Worm (Caenorhabditis elegans) whole organism, L3 larva: ENCODE data around the gene pgl-2.

Experiments used
- R02D3.7 ChIP-seq: fragments of 150-350 bp; optimal IDR thresholded peaks from 2 replicates; lab custom pipeline; 2014; ENCODE audit warnings: missing biosample characterization, missing genetic modification characterization
- ZK546.5 ChIP-seq: sonication (generic microtip); optimal IDR thresholded peaks from 2 replicates; lab custom pipeline; 2017; ENCODE audit warnings: missing biosample characterization, missing genetic modification characterization
- aly-2 ChIP-seq: fragments of 150-350 bp; optimal IDR thresholded peaks from 2 replicates; lab custom pipeline; 2014; ENCODE audit warnings: missing biosample characterization, missing genetic modification characterization
- ceh-9 ChIP-seq: sonication (generic microtip); optimal IDR thresholded peaks from 2 replicates; lab custom pipeline; 2018; ENCODE audit warnings: missing biosample characterization, missing genetic modification characterization
- daf-12 ChIP-seq: fragments of 150-350 bp; optimal IDR thresholded peaks from 2 replicates; lab custom pipeline; 2014; ENCODE audit warnings: missing biosample characterization, missing genetic modification reagents, missing genetic modification characterization
- elt-1 ChIP-seq: fragments of 150-350 bp; optimal IDR thresholded peaks from 2 replicates; lab custom pipeline; 2014; ENCODE audit warnings: missing biosample characterization, missing genetic modification characterization
- elt-2 ChIP-seq: sonication (generic microtip); optimal IDR thresholded peaks from 2 replicates; lab custom pipeline; 2016; ENCODE audit warnings: missing genetic modification reagents, mild to moderate bottlenecking, missing genetic modification characterization, missing compliant biosample characterization
- elt-3 ChIP-seq, 3 experiments: fragments of 150-350 bp in 1 of 3; sonication (generic microtip) in 2 of 3; optimal IDR thresholded peaks; 2 replicates in 2 of 3; 4 replicates in 1 of 3; lab custom pipeline; 2014 to 2017; ENCODE audit warnings: missing biosample characterization in 3 of 3, missing genetic modification characterization in 3 of 3
- fkh-10 ChIP-seq: sonication (generic microtip); optimal IDR thresholded peaks from 2 replicates; lab custom pipeline; 2017; ENCODE audit warnings: missing biosample characterization, missing genetic modification reagents, missing genetic modification characterization
- fkh-2 ChIP-seq: fragments of 150-350 bp; optimal IDR thresholded peaks from 2 replicates; lab custom pipeline; 2014; ENCODE audit warnings: missing biosample characterization, missing genetic modification reagents, missing genetic modification characterization
- fos-1 ChIP-seq: fragments of 150-350 bp; optimal IDR thresholded peaks from 2 replicates; lab custom pipeline; 2014; ENCODE audit warnings: missing biosample characterization, missing genetic modification characterization
- hmg-11 ChIP-seq: sonication (generic microtip); optimal IDR thresholded peaks from 2 replicates; lab custom pipeline; 2016; ENCODE audit warnings: missing genetic modification characterization, missing compliant biosample characterization
- jun-1 ChIP-seq: fragments of 150-350 bp; optimal IDR thresholded peaks from 2 replicates; lab custom pipeline; 2014; ENCODE audit warnings: missing biosample characterization, missing genetic modification reagents, missing genetic modification characterization
- lin-15B ChIP-seq: fragments of 150-350 bp; optimal IDR thresholded peaks from 2 replicates; lab custom pipeline; 2014; ENCODE audit warnings: missing biosample characterization, missing genetic modification characterization
- lin-39 ChIP-seq: fragments of 150-350 bp; optimal IDR thresholded peaks from 2 replicates; lab custom pipeline; 2018; ENCODE audit warnings: missing biosample characterization, missing genetic modification reagents, missing genetic modification characterization
- lsy-12 ChIP-seq: sonication (generic microtip); optimal IDR thresholded peaks from 2 replicates; lab custom pipeline; 2016; ENCODE audit warnings: mild to moderate bottlenecking, missing genetic modification characterization, missing compliant biosample characterization
- mdl-1 ChIP-seq: fragments of 150-350 bp; optimal IDR thresholded peaks from 2 replicates; lab custom pipeline; 2014; ENCODE audit warnings: missing biosample characterization, missing genetic modification characterization
- mml-1 ChIP-seq: fragments of 150-350 bp; sonication (generic microtip); optimal IDR thresholded peaks from 3 replicates; lab custom pipeline; 2014; ENCODE audit warnings: missing biosample characterization, missing genetic modification characterization
- nfya-1 ChIP-seq: sonication (generic microtip); optimal IDR thresholded peaks from 2 replicates; lab custom pipeline; 2017; ENCODE audit warnings: missing genetic modification characterization, mild to moderate bottlenecking, missing compliant biosample characterization, antibody characterized with exemption, moderate library complexity; ENCODE audit not compliant: insufficient read depth
- nhr-11 ChIP-seq: fragments of 150-350 bp; optimal IDR thresholded peaks from 2 replicates; lab custom pipeline; 2014; ENCODE audit warnings: missing biosample characterization, missing genetic modification characterization
- nhr-12 ChIP-seq: fragments of 150-350 bp; optimal IDR thresholded peaks from 2 replicates; lab custom pipeline; 2014; ENCODE audit warnings: missing biosample characterization, missing genetic modification characterization
- nhr-23 ChIP-seq: fragments of 150-350 bp; optimal IDR thresholded peaks from 2 replicates; lab custom pipeline; 2014; ENCODE audit warnings: missing biosample characterization, missing genetic modification reagents, missing genetic modification characterization
- nhr-28 ChIP-seq: fragments of 150-350 bp; optimal IDR thresholded peaks from 2 replicates; lab custom pipeline; 2014; ENCODE audit warnings: missing biosample characterization, missing genetic modification characterization
- nhr-43 ChIP-seq: sonication (generic microtip); optimal IDR thresholded peaks from 2 replicates; lab custom pipeline; 2016; ENCODE audit warnings: mild to moderate bottlenecking, missing genetic modification characterization, missing compliant biosample characterization; ENCODE audit not compliant: poor library complexity, severe bottlenecking
- nhr-67 ChIP-seq: fragments of 150-350 bp; optimal IDR thresholded peaks from 2 replicates; lab custom pipeline; 2014; ENCODE audit warnings: missing biosample characterization, missing genetic modification characterization
- nhr-76 ChIP-seq: fragments of 150-350 bp; sonication (generic microtip); optimal IDR thresholded peaks from 5 replicates; lab custom pipeline; 2014; ENCODE audit warnings: missing biosample characterization, missing genetic modification characterization
- nhr-77 ChIP-seq: fragments of 150-350 bp; optimal IDR thresholded peaks from 2 replicates; lab custom pipeline; 2014; ENCODE audit warnings: missing biosample characterization, missing genetic modification characterization
- pha-4 ChIP-seq: fragments of 150-350 bp; optimal IDR thresholded peaks from 2 replicates; lab custom pipeline; 2014; ENCODE audit warnings: missing biosample characterization, missing genetic modification reagents, missing genetic modification characterization
- pqm-1 ChIP-seq: fragments of 150-350 bp; optimal IDR thresholded peaks from 2 replicates; lab custom pipeline; 2017; ENCODE audit warnings: missing biosample characterization, missing genetic modification characterization, inconsistent platforms
- skn-1 ChIP-seq: fragments of 150-350 bp; optimal IDR thresholded peaks from 2 replicates; lab custom pipeline; 2014; ENCODE audit warnings: missing biosample characterization, missing genetic modification characterization
- snpc-4 ChIP-seq: fragments of 150-350 bp; optimal IDR thresholded peaks from 2 replicates; lab custom pipeline; 2014; ENCODE audit warnings: missing biosample characterization, missing genetic modification characterization
- unc-39 ChIP-seq: sonication (generic microtip); optimal IDR thresholded peaks from 4 replicates; lab custom pipeline; 2017; ENCODE audit warnings: missing biosample characterization, missing genetic modification characterization
- unc-62 ChIP-seq: fragments of 150-350 bp; sonication (generic microtip); optimal IDR thresholded peaks from 4 replicates; lab custom pipeline; 2014; ENCODE audit warnings: missing biosample characterization, missing genetic modification reagents, missing genetic modification characterization
- zag-1 ChIP-seq: fragments of 150-350 bp; optimal IDR thresholded peaks from 2 replicates; lab custom pipeline; 2014; ENCODE audit warnings: missing biosample characterization, missing genetic modification characterization
- ztf-4 ChIP-seq: fragments of 150-350 bp; optimal IDR thresholded peaks from 2 replicates; lab custom pipeline; 2014; ENCODE audit warnings: missing biosample characterization, missing genetic modification characterization

The pgl-2 gene

DNA sequence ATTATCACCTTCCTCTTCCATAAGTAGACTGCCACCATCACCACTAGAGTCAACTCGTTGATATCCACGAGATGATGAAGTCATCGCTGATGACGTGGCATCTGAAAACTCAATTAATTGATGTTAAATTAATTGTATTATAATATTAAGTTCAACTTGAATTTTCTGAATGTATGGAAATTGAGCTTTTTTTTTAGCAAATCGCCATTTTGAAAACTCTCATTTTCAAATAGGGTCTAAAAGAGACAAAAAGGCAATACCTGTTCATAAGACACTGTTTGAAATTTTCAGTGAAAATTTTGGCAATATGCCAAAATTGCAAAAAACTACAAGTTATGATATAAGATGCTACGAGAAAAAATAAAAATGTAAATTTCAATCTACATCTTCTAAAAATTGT lies 31.6 kb downstream of the pgl-2 start, which contains the start of gene twk-7:
twk-7 (minus strand) TSS at position 101 of the 400 bp plus-strand sequence.
- no peak for TF ChIP-seq fkh-10 (GFP tag; lab: Kevin White, UChicago)
- TF ChIP-seq mml-1 (tag; lab: Kevin White, UChicago): no peak
- no peak for TF ChIP-seq jun-1 (tag; lab: Kevin White, UChicago)
- no peak for TF ChIP-seq skn-1 (tag; lab: Kevin White, UChicago)
- TF ChIP-seq, all 47 proteins: peak for 0

DNA sequence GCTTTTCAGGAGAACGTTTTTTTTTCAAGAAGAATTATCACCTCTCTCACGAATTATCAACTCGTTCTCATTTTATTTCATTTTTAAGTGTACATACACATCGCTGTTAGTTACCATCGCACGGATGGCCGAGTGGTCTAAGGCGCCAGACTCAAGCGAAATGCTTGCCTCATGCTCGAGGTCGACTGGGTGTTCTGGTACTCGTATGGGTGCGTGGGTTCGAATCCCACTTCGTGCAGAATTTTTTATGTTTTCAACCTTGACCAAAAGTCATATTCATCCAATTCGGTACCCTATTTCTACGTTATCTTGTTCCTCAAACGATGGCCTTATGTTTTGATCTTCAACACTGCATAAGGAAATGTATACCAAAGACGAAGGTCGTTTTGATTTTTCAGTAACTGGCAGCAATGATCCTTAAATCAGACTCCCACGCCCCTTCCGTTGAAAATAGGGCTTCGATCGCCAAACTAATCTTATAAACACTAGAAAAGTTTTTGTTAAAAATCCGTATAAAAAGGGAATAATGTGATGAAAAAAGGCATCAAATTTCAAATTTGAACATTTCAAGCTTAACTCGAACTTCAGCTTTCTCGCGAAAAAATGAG lies 35.9 kb downstream of the pgl-2 start, which contains the start of gene fip-1:
fip-1 (plus strand) TSS at position 558 of the 608 bp plus-strand sequence.
- TF ChIP-seq elt-3 (tag; optimal IDR thresholded peaks at IDR 0.05; lab: Kevin White, UChicago) (no peak), pqm-1 (peak; percentile 9), nhr-43 (tag; lab: Kevin White, UChicago) (peak; percentile 9), ztf-4 (no peak), aly-2 (tag; lab: Kevin White, UChicago) (no peak), nhr-77 (tag; lab: Kevin White, UChicago) (no peak), elt-2 (tag; lab: Kevin White, UChicago) (peak; percentile 20), zag-1 (tag; lab: Kevin White, UChicago) (no peak), R02D3.7 (no peak), fkh-2 (tag; lab: Kevin White, UChicago) (no peak)

DNA sequence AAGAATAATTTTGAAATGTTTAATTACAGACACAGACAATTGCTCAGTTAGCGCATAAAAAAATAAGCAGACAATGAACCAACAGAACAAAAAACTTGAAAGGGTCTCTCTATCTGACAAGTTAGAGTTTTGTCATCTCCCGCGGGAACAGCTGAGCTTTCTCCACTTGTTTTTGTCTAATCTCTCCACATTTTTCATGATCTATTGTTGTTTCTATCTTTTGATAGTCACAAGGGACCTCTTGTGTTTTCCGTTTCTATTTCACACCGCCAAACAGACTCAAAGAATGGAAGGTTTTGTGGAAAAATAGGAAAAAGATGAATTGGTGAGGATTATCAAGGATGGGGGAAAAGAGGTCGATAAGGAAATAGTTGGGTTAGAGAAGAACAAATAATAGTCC lies 38.4 kb downstream of the pgl-2 start:
- no peak for TF ChIP-seq ceh-9
- no peak for TF ChIP-seq zag-1 (tag; lab: Kevin White, UChicago)
- TF ChIP-seq unc-62 (GFP tag; lab: Kevin White, UChicago): peak; percentile 28
- peak; percentile 47 for TF ChIP-seq lin-39 (tag; lab: Kevin White, UChicago)
- TF ChIP-seq nfya-1 (tag; lab: Kevin White, UChicago): peak; percentile 45
- TF ChIP-seq nhr-67 (tag; lab: Kevin White, UChicago): no peak
- no peak for TF ChIP-seq nhr-28 (tag; lab: Kevin White, UChicago)
- no peak for TF ChIP-seq mdl-1 (tag; lab: Kevin White, UChicago)
- TF ChIP-seq ZK546.5 (tag; lab: Kevin White, UChicago): no peak

DNA sequence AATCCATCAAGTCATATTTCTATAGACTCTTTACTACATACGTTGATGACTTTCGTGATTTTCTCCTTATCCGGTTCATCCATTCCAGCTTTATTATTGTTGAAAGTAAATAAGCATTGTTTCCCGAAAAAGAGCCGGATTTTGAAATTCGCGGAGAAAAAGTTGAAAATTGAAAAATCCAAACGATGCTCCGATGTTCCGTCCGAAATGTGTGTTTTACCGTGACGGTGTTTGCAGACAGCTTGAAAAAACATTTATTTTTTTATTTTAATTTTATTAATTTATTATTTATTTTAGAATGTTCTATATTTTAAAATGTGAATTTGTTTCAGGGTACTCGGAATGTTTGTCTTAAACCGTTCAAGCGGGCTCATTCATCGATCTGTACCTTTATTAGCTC lies 44.4 kb downstream of the pgl-2 start, which contains the start of gene dnj-10:
dnj-10 (plus strand) TSS at position 333 of the 400 bp plus-strand sequence.
- no peak for TF ChIP-seq nhr-76
- peak; percentile 4 for TF ChIP-seq lin-39 (tag; lab: Kevin White, UChicago)
- TF ChIP-seq pqm-1: no peak
- TF ChIP-seq nhr-28 (tag; lab: Kevin White, UChicago): no peak
- peak; percentile 6 for TF ChIP-seq R02D3.7
- peak; percentile 84 for TF ChIP-seq pha-4
- no peak for TF ChIP-seq elt-1
- TF ChIP-seq skn-1 (tag; lab: Kevin White, UChicago): peak; percentile 25
- TF ChIP-seq elt-2 (tag; lab: Kevin White, UChicago): peak; percentile 16
- TF ChIP-seq hmg-11: peak; percentile 26
- TF ChIP-seq lin-15B: peak; percentile 92
- TF ChIP-seq unc-39 (tag; lab: Kevin White, UChicago): no peak
- peak; percentile 60 for TF ChIP-seq nhr-23 (tag; lab: Kevin White, UChicago)
- TF ChIP-seq zag-1 (tag; lab: Kevin White, UChicago): no peak
- TF ChIP-seq nhr-11 (tag; lab: Kevin White, UChicago): no peak
- TF ChIP-seq elt-3 (tag; optimal IDR thresholded peaks at IDR 0.05; lab: Kevin White, UChicago): no peak
- peak; percentile 16 for TF ChIP-seq snpc-4 (tag; lab: Kevin White, UChicago)
- TF ChIP-seq nfya-1 (tag; lab: Kevin White, UChicago): peak; percentile 72
- no peak for TF ChIP-seq nhr-12 (tag; lab: Kevin White, UChicago)
- no peak for TF ChIP-seq fos-1 (tag; lab: Kevin White, UChicago)
- TF ChIP-seq, all 47 proteins: peak for 10

DNA sequence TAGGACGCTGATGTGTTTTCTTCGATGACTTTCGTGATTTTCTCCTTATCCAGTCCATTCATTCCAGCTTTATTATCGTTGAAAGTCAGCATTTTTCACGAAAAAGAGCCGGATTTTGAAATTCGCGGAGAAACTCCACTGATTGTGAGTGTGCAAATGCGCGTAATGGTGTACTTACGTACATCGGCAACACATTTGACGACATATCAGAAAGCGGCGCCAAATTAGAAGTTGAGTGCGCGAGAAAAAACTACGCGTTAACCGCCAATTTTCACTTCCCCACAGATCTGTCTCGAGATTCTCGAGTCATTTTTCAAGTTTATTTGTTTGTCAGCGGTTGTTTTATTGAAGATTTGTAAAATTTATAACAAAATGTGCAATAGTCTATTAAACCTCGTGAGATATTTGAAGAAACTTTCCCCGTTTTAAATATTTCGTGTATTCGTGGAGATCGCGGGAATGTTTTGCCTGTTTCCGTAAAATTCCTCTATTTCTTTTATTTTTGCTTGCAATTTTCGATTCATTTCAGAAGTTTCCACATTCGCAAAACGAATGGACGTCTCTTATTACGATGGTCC lies 46.7 kb downstream of the pgl-2 start, which contains the start of the genes polk-1 and gpr-1:
polk-1 (minus strand) TSS at position 186 of the 578 bp plus-strand sequence.
gpr-1 (plus strand) TSS at position 528 of the 578 bp plus-strand sequence.
- TF ChIP-seq lin-39 (tag; lab: Kevin White, UChicago): peak; percentile 6
- no peak for TF ChIP-seq ztf-4
- TF ChIP-seq nfya-1 (tag; lab: Kevin White, UChicago): peak; percentile 36
- no peak for TF ChIP-seq daf-12
- TF ChIP-seq lsy-12 (tag; lab: Kevin White, UChicago): no peak
- TF ChIP-seq ZK546.5 (tag; lab: Kevin White, UChicago): no peak
- TF ChIP-seq lin-15B: peak; percentile 57
